Fruit fly (Drosophila melanogaster): ENCODE measurements around the gene GatA.
A peak's percentile ranks its signal among the peaks of the same experiment; 100 is the strongest.

The GatA gene

DNA sequence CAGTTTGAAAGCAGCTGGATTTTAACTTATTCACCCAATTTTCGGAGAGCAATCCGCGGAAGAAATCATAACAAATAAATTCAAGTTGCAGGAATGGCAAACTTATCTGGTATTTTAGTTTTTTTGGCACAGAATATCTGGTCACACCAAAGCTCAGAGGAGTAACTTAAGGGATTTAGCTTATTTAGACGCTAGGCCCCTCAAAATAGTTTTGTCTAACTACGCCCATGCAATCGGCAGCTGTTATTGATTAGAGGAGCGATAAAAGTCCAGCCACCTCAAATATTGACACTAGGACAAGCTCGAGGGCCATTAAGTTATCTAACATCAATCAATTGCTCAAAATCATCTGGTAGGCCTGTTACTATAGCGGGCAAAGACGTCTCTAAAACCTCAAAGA lies at the start of gene GatA, which contains the start of gene P5cr:
Gene GatA (minus strand): TSS at position 100 of the 400 bp plus-strand sequence.
Gene P5cr (plus strand): TSS at position 174 of the 400 bp plus-strand sequence.
- TF ChIP-seq Dll (optimal IDR thresholded peaks at IDR 0.05): no peak
- TF ChIP-seq EcR (GFP tag; optimal IDR thresholded peaks at IDR 0.05): no peak
- TF ChIP-seq CG8478 (optimal IDR thresholded peaks at IDR 0.05): no peak
- no peak for TF ChIP-seq psq (optimal IDR thresholded peaks at IDR 0.05)
- no peak for TF ChIP-seq pan (optimal IDR thresholded peaks at IDR 0.05)
- TF ChIP-seq usp (GFP tag; optimal IDR thresholded peaks at IDR 0.05): no peak

DNA sequence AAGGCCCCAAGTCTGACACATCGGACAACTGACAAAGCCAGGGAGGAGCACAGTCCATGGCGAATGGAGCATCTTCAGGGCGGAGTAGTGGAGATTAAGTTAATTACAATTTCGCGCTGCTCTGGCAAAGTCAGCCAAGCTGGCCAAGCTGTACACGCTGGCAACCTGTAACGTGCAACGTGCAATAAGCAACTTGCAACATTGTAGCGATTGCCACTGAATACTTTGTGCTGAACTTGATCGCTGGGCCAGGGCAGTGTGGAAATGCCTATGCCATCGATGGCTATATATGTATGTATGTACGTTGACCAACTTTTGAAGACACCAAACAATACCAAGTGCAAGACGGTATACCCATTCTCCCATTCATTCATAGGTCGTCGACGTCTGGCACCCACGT lies 49.2 kb upstream of the GatA start:
- TF ChIP-seq usp (GFP tag; optimal IDR thresholded peaks at IDR 0.05) (no peak), pan (optimal IDR thresholded peaks at IDR 0.05) (no peak), Dll (optimal IDR thresholded peaks at IDR 0.05) (no peak), psq (optimal IDR thresholded peaks at IDR 0.05) (no peak), EcR (GFP tag; optimal IDR thresholded peaks at IDR 0.05) (no peak), CG8478 (optimal IDR thresholded peaks at IDR 0.05) (no peak)

DNA sequence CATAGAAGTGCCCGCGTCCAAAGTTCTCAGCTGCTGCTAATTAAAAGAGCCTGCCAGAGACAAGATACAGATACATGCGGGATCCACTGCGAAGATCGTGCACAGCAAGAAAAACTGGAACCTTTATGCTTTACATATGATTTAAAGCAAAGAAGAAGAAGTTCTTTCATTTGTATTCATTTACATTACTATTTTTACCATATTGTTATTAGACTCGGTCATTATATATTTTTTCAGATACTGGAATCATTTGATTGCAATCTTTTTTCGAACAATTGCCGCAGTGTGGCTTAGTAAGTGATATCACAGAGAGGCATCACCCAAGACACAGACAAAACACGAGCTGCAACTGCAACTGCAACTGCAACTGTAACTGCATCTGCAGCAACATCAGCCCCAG lies 46.5 kb upstream of the GatA start:
- TF ChIP-seq usp (GFP tag; optimal IDR thresholded peaks at IDR 0.05) (no peak), psq (optimal IDR thresholded peaks at IDR 0.05) (no peak), CG8478 (optimal IDR thresholded peaks at IDR 0.05) (no peak), pan (optimal IDR thresholded peaks at IDR 0.05) (no peak), EcR (GFP tag; optimal IDR thresholded peaks at IDR 0.05) (no peak), Dll (optimal IDR thresholded peaks at IDR 0.05) (no peak)

DNA sequence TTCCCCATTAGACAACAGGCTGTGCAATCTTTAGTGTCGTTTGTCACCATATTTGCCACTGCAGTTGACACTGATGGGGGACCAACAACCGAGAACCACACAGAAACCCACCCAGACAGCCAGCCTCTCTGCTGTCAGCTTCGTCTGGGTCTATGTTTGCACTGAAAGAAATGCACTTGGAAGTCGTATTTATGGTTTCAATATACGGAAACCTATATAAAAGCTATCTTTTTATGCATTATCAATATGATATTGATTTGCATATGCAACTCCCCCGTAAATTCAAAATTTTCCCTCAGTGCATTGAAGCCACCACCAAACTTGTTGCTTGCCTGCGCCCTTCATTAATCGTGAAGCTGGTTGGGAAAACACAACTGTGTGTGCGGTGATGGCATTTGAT lies 45.5 kb upstream of the GatA start:
- TF ChIP-seq psq (optimal IDR thresholded peaks at IDR 0.05): no peak
- no peak for TF ChIP-seq CG8478 (optimal IDR thresholded peaks at IDR 0.05)

DNA sequence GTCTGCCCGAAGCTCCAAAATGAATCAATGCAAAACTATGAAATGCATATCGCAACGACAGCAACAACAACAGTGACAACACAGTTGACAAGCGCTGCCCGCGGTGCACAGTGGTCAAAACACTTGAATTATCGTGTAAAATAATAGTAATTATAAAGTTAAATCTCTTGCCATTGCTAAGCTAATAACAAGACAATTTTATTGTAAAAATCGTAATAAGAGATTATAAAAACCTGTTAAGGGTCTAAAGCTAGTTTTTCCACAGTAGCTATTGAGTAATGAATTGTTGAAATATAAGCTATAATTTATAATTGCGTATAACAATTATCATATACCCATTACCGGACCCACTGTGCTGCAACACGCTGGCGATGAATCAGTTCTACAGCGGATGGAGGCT lies 44.3 kb upstream of the GatA start:
- TF ChIP-seq EcR (GFP tag; optimal IDR thresholded peaks at IDR 0.05) (no peak), Dll (optimal IDR thresholded peaks at IDR 0.05) (no peak), pan (optimal IDR thresholded peaks at IDR 0.05) (no peak), CG8478 (optimal IDR thresholded peaks at IDR 0.05) (no peak), usp (GFP tag; optimal IDR thresholded peaks at IDR 0.05) (no peak), psq (optimal IDR thresholded peaks at IDR 0.05) (no peak)

DNA sequence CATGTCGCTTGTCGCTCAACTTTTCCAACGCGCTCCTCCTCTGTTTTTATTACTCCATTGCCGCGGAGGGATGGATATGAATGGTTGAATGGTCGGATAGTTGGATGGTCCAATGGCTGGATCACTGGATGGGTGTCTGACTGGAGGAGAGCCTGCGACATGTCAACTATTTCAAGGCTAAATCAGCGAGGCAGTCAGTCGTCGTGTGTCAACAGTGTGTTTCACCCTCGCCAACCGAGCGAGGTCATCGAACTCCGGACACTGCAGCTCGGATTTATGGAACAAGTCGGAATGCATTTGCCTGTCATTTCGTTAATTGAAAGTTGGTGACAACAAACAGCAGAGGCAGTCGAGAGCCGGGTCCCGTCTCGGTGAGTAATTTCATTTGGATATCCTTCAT lies 43.3 kb upstream of the GatA start:
- peak in 1 of 2 experiments; percentile 17 for TF ChIP-seq EcR (GFP tag; optimal IDR thresholded peaks at IDR 0.05)
- no peak for TF ChIP-seq CG8478 (optimal IDR thresholded peaks at IDR 0.05)

DNA sequence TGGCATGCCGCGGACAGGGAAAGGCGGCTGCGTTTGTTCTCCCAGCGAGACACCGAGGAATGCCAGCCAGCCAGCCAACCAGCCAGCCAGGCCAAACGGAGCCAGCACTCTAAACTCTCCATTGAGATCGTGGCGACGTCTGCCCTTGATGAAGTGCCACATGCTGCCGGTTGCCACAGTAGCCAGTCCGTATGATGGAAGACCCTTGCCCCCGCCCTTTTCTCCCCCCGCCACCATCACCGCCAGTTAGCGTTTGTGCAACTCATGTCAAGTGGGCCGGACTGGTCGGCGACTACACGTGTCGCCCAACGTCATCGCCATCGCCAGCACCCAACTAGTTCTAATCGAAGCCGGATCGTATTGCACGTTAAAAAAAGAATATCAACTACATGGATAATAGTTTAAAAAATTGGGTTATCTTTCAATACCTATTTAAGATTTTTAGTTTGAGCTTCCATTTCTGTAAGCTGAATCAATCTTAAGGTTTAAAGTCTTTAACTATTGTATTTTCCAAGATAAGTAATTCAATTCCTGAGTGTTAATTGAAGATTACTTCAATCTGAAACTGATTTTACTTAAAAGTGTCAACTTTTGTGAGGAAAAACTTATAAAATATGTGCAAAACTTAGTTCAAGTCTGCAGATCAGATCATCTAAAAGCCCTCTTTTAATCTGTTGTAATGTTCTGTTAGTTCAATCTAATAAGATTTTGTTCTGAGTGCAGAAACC lies 41.7 kb upstream of the GatA start:
- TF ChIP-seq CG8478 (optimal IDR thresholded peaks at IDR 0.05) (no peak), usp (GFP tag; optimal IDR thresholded peaks at IDR 0.05) (no peak), EcR (GFP tag; optimal IDR thresholded peaks at IDR 0.05) (no peak), Dll (optimal IDR thresholded peaks at IDR 0.05) (no peak), pan (optimal IDR thresholded peaks at IDR 0.05) (no peak), psq (optimal IDR thresholded peaks at IDR 0.05) (no peak)

DNA sequence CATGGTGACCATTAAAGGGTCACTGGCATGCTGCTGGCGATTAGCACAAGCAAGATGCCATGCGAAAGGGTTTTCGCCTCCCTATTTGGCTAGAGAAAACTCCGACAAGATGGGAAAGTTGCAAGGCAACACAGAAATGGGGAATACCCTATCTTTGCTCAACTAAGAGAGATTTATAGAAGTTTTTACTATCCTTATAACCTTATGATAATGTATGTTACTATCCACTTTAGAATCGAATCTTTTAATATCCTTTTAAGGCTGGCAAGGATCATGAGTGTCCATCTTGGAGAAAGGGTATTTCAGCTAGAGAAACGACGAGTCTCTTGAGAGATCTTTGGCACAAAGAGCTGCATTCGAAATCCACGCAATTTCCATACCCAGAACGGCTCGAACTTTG lies 41.1 kb upstream of the GatA start:
- TF ChIP-seq usp (GFP tag; optimal IDR thresholded peaks at IDR 0.05): no peak
- TF ChIP-seq pan (optimal IDR thresholded peaks at IDR 0.05): no peak
- TF ChIP-seq psq (optimal IDR thresholded peaks at IDR 0.05): no peak
- TF ChIP-seq Dll (optimal IDR thresholded peaks at IDR 0.05): no peak

DNA sequence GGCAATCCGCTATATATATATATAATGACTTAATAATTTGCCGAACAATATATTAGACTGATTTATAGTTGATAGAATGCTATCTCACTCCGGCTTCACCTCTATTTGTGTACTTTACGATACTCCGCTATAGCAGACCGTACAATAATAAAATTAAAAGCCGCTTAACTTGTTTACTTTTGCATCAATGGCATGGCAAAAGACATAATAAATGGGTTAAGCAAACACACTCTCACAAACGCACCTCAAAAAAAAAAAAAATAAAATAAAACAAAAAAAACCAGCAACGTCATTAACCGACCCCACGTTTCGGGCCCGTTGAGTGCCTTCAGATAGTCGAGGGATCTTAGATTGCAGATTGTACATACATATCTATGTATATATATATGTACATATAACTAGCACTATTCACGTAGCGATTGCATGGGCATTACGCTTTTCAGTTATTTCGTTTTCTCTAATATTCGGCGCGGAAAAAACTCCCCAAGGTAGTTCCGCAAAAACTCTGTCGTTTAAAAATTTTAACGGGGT lies 39.3 kb upstream of the GatA start:
- TF ChIP-seq pan (optimal IDR thresholded peaks at IDR 0.05): no peak
- TF ChIP-seq psq (optimal IDR thresholded peaks at IDR 0.05): no peak

DNA sequence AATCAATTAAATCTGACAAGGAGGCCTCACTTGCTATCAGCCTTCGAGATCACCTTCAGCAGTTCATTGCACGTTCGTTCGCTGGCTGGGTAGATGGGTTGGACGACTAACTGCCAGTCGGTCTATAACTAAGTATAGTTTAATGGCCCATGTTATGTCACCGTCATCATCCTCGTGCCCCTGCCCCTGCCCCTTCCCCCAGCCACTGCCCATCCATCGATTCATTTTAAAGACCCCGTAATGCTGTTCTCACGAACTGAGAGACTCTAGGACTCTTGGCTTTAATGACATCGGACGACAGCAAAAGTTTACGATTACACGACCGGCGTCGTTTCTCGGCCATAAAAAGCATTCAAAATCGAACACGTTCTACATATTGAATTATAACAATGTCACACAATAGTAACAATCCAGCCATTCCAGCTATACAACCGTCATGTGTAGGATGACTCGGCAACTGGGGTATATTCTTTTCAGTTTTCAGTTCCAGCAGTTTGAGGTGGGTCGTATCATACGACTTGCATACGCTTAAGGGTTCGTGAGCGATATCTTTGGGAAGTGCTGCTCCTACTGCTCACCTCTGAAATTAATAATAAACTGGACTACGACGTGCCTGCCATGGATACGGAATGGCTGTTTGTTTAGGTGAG lies 38.4 kb upstream of the GatA start:
- TF ChIP-seq usp (GFP tag; optimal IDR thresholded peaks at IDR 0.05): no peak
- no peak for TF ChIP-seq Dll (optimal IDR thresholded peaks at IDR 0.05)
- TF ChIP-seq pan (optimal IDR thresholded peaks at IDR 0.05): no peak
- TF ChIP-seq psq (optimal IDR thresholded peaks at IDR 0.05): no peak
- TF ChIP-seq CG8478 (optimal IDR thresholded peaks at IDR 0.05): no peak
- TF ChIP-seq EcR (GFP tag; optimal IDR thresholded peaks at IDR 0.05): no peak

DNA sequence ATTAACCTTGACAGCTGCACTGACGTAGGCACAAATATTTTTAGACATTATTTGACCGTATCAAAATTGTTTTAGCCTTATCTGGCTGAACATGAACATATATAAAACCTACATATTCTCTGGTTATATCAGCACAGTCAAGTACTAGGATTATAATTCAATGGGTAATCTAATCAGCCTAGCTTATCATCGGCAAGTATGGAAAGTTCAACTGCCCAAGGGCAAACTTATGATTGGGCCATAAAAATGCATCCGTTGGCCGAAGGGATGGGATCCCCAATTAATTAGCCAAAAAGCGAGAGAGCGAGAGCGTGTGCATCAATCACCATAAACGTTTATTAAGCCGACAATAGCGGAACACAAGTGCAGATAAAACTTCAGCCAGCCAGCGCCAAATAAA lies 36.8 kb upstream of the GatA start:
- TF ChIP-seq EcR (GFP tag; optimal IDR thresholded peaks at IDR 0.05) (no peak), CG8478 (optimal IDR thresholded peaks at IDR 0.05) (no peak), Dll (optimal IDR thresholded peaks at IDR 0.05) (no peak), psq (optimal IDR thresholded peaks at IDR 0.05) (no peak), pan (optimal IDR thresholded peaks at IDR 0.05) (no peak), usp (GFP tag; optimal IDR thresholded peaks at IDR 0.05) (no peak)

DNA sequence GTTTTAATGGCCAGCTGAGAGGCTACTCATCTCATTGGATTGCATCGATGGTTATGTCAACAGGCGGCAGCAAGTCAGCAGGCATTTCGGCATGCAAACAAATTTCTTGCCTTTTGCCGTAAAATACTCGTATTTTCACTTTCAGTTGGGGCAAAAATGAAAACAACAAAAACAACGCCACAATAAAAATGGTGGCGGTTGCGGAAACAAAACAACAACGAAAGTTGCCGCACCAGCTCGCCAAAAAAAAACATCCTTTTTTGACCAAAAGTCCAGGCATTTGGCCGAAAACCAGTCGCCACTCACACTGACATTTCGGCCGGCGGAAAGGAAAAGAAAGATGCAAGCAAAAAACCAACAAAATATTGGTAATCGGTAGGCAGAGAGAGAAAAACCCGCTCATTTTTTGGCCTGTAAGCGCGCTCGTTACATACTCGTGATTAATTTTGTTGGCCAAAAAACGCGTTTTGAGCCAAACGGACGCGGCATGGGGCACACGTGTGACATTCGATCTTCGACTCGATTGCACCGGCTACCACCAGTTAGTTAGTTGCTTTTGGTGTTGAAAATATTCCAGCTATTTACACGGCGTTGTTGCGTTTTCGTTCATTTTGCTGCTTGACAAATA lies 35.5 kb upstream of the GatA start:
- TF ChIP-seq EcR (GFP tag; optimal IDR thresholded peaks at IDR 0.05): no peak
- no peak for TF ChIP-seq Dll (optimal IDR thresholded peaks at IDR 0.05)
- TF ChIP-seq pan (optimal IDR thresholded peaks at IDR 0.05): no peak
- no peak for TF ChIP-seq CG8478 (optimal IDR thresholded peaks at IDR 0.05)
- no peak for TF ChIP-seq usp (GFP tag; optimal IDR thresholded peaks at IDR 0.05)
- TF ChIP-seq psq (optimal IDR thresholded peaks at IDR 0.05): no peak
